Worm (Caenorhabditis elegans) whole organism, L1 larva: ENCODE results near the gene clec-136.
A peak's percentile ranks its signal among the peaks of the same experiment; 100 is the strongest.

Experiments
- C04F5.9 ChIP-seq: sonication (generic microtip); optimal IDR thresholded peaks from 2 replicates; lab custom pipeline; 2016; ENCODE audit warnings: missing genetic modification characterization, missing compliant biosample characterization
- ama-1 ChIP-seq: fragments of 150-350 bp; optimal IDR thresholded peaks from 2 replicates; lab custom pipeline; 2014
- ceh-90 ChIP-seq: sonication (generic microtip); optimal IDR thresholded peaks from 2 replicates; lab custom pipeline; 2016; ENCODE audit warnings: missing genetic modification characterization, missing compliant biosample characterization
- dsc-1 ChIP-seq: sonication (generic microtip); optimal IDR thresholded peaks from 2 replicates; lab custom pipeline; 2016; ENCODE audit warnings: mild to moderate bottlenecking, missing genetic modification characterization, missing compliant biosample characterization
- efl-1 ChIP-seq, 4 experiments: fragments of 150-350 bp; optimal IDR thresholded peaks in 3 of 4; peaks in 1 of 4; 1 replicate in 1 of 4; 2 replicates in 3 of 4; lab custom pipeline; 2014; ENCODE audit warnings: missing biosample characterization in 2 of 4, missing genetic modification characterization in 2 of 4, missing genetic modification reagents in 2 of 4
- ets-5 ChIP-seq: fragments of 200-800 bp; sonication (Bioruptor generic); IDR thresholded peaks from 2 replicates; pipeline ENCODE4 v1.3.6; 2022; ENCODE audit warnings: missing genetic modification characterization, missing compliant biosample characterization
- fkh-10 ChIP-seq: sonication (generic microtip); optimal IDR thresholded peaks from 2 replicates; lab custom pipeline; 2017; ENCODE audit warnings: missing biosample characterization, missing genetic modification reagents, missing genetic modification characterization
- fos-1 ChIP-seq: fragments of 150-350 bp; optimal IDR thresholded peaks from 2 replicates; lab custom pipeline; 2014; ENCODE audit warnings: missing biosample characterization, missing genetic modification characterization
- lin-13 ChIP-seq: fragments of 150-350 bp; optimal IDR thresholded peaks from 2 replicates; lab custom pipeline; 2014; ENCODE audit warnings: missing biosample characterization, missing genetic modification reagents, missing genetic modification characterization
- lin-14 ChIP-seq: fragments of 200-800 bp; sonication (Bioruptor generic); optimal IDR thresholded peaks from 2 replicates; lab custom pipeline; 2018; ENCODE audit warnings: mild to moderate bottlenecking, missing genetic modification characterization, moderate library complexity, missing compliant biosample characterization
- lin-35 ChIP-seq, 2 experiments: fragments of 150-350 bp; optimal IDR thresholded peaks; 2 replicates each; lab custom pipeline; 2014; ENCODE audit warnings: missing biosample characterization in 2 of 2, missing genetic modification characterization in 2 of 2, missing genetic modification reagents in 2 of 2
- mep-1 ChIP-seq: fragments of 150-350 bp; optimal IDR thresholded peaks from 2 replicates; lab custom pipeline; 2014; ENCODE audit warnings: missing biosample characterization, missing genetic modification characterization
- nhr-19 ChIP-seq: fragments of 200-800 bp; sonication (Bioruptor generic); conservative IDR thresholded peaks from 2 replicates; pipeline ENCODE4 v1.3.6; 2022; ENCODE audit warnings: missing genetic modification characterization, missing compliant biosample characterization
- nhr-20 ChIP-seq: sonication (generic microtip); optimal IDR thresholded peaks from 2 replicates; lab custom pipeline; 2016; ENCODE audit warnings: mild to moderate bottlenecking, missing genetic modification characterization, missing compliant biosample characterization
- nhr-237 ChIP-seq: fragments of 150-350 bp; optimal IDR thresholded peaks from 2 replicates; lab custom pipeline; 2014; ENCODE audit warnings: missing biosample characterization, missing genetic modification characterization
- nhr-76 ChIP-seq: sonication (generic microtip); optimal IDR thresholded peaks from 2 replicates; lab custom pipeline; 2017; ENCODE audit warnings: missing biosample characterization, missing genetic modification characterization
- nhr-85 ChIP-seq: sonication (generic microtip); peaks from one replicate; lab custom pipeline; 2016; ENCODE audit warnings: missing genetic modification characterization, inconsistent platforms, missing compliant biosample characterization
- pag-3 ChIP-seq: sonication (generic microtip); optimal IDR thresholded peaks from 2 replicates; lab custom pipeline; 2017; ENCODE audit warnings: missing genetic modification characterization, mild to moderate bottlenecking, missing compliant biosample characterization, antibody characterized with exemption, borderline replicate concordance; ENCODE audit not compliant: insufficient read depth
- pax-3 ChIP-seq: fragments of 200-800 bp; sonication (Bioruptor generic); optimal IDR thresholded peaks from 2 replicates; lab custom pipeline; 2018; ENCODE audit warnings: mild to moderate bottlenecking, missing genetic modification characterization, moderate library complexity, missing compliant biosample characterization
- pqm-1 ChIP-seq: sonication (generic microtip); optimal IDR thresholded peaks from 3 replicates; lab custom pipeline; 2017; ENCODE audit warnings: missing biosample characterization, missing genetic modification characterization
- skn-1 ChIP-seq: fragments of 150-350 bp; optimal IDR thresholded peaks from 2 replicates; lab custom pipeline; 2014; ENCODE audit warnings: missing biosample characterization, missing genetic modification characterization
- snu-23 ChIP-seq: sonication (generic microtip); optimal IDR thresholded peaks from 2 replicates; lab custom pipeline; 2016; ENCODE audit warnings: missing genetic modification characterization, missing compliant biosample characterization
- sptf-1 ChIP-seq: fragments of 150-350 bp; optimal IDR thresholded peaks from 2 replicates; lab custom pipeline; 2014; ENCODE audit warnings: missing biosample characterization, missing genetic modification characterization
- sup-37 ChIP-seq: fragments of 200-800 bp; sonication (Bioruptor generic); optimal IDR thresholded peaks from 2 replicates; lab custom pipeline; 2018; ENCODE audit warnings: mild to moderate bottlenecking, missing genetic modification characterization, missing compliant biosample characterization
- tlp-1 ChIP-seq: fragments of 150-350 bp; optimal IDR thresholded peaks from 2 replicates; lab custom pipeline; 2014; ENCODE audit warnings: missing biosample characterization, missing genetic modification characterization
- unc-30 ChIP-seq: sonication (generic microtip); optimal IDR thresholded peaks from 2 replicates; lab custom pipeline; 2017; ENCODE audit warnings: missing biosample characterization, missing genetic modification characterization
- xbp-1 ChIP-seq: sonication (generic microtip); optimal IDR thresholded peaks from 2 replicates; lab custom pipeline; 2016; ENCODE audit warnings: missing genetic modification characterization, missing compliant biosample characterization
- zag-1 ChIP-seq: fragments of 150-350 bp; optimal IDR thresholded peaks from 2 replicates; lab custom pipeline; 2014; ENCODE audit warnings: missing biosample characterization, missing genetic modification characterization
- zip-4 ChIP-seq: fragments of 200-800 bp; sonication (Bioruptor generic); optimal IDR thresholded peaks from 2 replicates; lab custom pipeline; 2018; ENCODE audit warnings: mild to moderate bottlenecking, missing genetic modification characterization, moderate library complexity, missing compliant biosample characterization
- ztf-11 ChIP-seq, 2 experiments: sonication (generic microtip); optimal IDR thresholded peaks; 2 replicates each; lab custom pipeline; 2016 to 2017; ENCODE audit warnings: missing genetic modification characterization in 2 of 2, missing biosample characterization in 1 of 2, missing compliant biosample characterization in 1 of 2

The clec-136 gene

DNA sequence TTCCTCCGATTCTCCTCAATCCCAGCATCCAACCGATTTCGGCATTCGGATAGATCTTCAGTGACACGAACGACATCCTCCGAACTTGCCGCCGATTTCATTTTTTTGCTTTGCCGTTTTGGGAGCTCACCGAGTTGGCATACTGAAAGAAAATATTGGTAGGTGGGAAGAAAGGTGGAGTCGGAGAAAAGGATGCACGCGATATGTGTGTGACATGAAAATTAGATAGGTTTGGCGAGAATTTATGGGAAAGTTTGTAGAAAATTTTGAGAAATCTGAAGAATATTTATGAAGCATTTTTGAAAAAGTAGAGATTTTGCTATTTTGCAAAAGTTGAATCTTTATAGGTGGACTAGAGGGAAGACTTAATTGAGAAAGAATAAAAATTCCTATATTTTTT lies 21.9 kb upstream of the clec-136 start, which contains the start of gene che-10:
TSS of gene che-10 (minus strand) at position 101 of the 400 bp plus-strand sequence.
- no peak for TF ChIP-seq pag-3 (tag; lab: Kevin White, UChicago)
- no peak for TF ChIP-seq efl-1 (optimal IDR thresholded peaks at IDR 0.05; lab: Kevin White, UChicago)
- peak in 1 of 2 experiments; percentile 66 for TF ChIP-seq efl-1 (GFP tag; optimal IDR thresholded peaks at IDR 0.05 in 1 of 2; lab: Kevin White, UChicago)
- TF ChIP-seq, all 84 proteins: peak for 1

DNA sequence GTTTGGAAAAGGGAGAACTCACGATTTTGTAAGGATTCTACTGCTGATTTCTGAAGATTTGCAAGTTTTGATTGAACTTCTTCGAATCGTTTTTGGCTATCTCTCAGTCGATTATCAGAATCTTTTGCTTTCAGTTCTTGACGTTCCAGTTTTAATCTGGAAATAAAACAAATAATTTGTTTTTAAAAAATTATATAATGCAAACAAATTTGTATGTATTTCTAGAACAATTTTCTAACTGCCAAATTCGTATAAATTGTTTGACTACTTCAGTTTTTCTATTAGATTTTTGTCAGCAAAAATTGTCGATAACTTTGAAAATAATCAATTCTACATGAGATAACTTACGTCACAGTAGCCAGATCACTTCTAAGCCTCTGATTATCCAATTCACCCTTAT lies 15.1 kb upstream of the clec-136 start:
- TF ChIP-seq nhr-20 (tag; lab: Kevin White, UChicago) (no peak), sup-37 (GFP tag; lab: Kevin White, UChicago) (no peak), unc-30 (no peak), ztf-11 (tag; optimal IDR thresholded peaks at IDR 0.05; lab: Kevin White, UChicago) (no peak)

DNA sequence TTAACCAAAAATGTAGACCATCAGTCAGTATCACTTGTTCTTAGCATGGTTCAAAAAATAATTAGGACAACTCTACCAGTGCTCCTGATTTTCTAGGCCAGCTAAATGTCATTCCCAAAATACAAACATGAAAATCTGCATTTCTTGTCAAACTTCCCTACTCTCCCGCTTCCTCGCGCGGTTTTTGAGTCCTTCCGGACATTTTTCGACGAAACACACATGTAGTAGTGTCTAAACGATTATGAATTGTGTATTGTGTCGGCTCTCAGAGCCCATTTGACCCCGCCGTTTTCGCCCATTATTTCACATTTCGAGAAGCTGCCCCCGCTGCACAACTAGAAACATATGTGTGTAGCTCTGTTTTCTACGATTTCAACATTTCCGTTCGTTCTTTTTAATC lies 10.3 kb upstream of the clec-136 start, which contains the start of gene F35D11.1:
TSS of gene F35D11.1 (plus strand) at position 301 of the 400 bp plus-strand sequence.
- peak; percentile 31 for TF ChIP-seq dsc-1
- no peak for TF ChIP-seq nhr-237 (tag; lab: Kevin White, UChicago)

- no peak for TF ChIP-seq lin-14 (GFP tag; lab: Kevin White, UChicago)
- peak; percentile 58 for TF ChIP-seq nhr-85 (tag; lab: Kevin White, UChicago)
- TF ChIP-seq tlp-1: no peak
Measured at ce11 chrII:4621650-4622049, 5.3 kb upstream of the clec-136 start, which contains the start of gene clec-139. TSS of gene clec-139 (minus strand) at chrII:4621750.

DNA sequence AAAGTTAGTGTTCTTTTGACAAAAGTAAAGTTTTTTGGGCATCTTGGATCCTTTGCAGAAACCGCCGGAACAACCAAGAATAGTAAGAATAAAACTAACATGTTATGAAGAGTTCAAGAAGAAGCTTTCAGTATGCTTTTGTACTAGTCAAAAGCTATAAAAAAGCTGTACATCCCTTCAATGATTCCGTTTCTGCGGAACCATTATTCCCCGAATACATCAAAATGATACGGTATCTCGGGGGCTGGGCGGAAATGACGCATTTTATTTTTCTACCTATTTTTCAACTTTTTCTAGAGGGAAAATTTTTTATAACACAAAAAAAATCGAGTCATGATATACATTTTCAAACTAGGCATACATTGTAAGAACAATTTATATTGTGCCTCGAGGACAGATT lies 3.4 kb upstream of the clec-136 start, which contains the start of gene clec-138:
TSS of gene clec-138 (minus strand) at position 101 of the 400 bp plus-strand sequence.
- no peak for TF ChIP-seq nhr-19 (GFP tag; lab: Robert Waterston, UW)
- TF ChIP-seq C04F5.9: no peak
- TF ChIP-seq ama-1 (lab: Kevin White, UChicago): no peak
- no peak for TF ChIP-seq mep-1 (tag; lab: Kevin White, UChicago)
- no peak for TF ChIP-seq ceh-90 (tag; lab: Kevin White, UChicago)
- no peak for TF ChIP-seq lin-13 (GFP tag; lab: Kevin White, UChicago)
- TF ChIP-seq efl-1 (optimal IDR thresholded peaks at IDR 0.05; lab: Kevin White, UChicago): no peak
- peak in 1 of 2 experiments; percentile 32 for TF ChIP-seq efl-1 (GFP tag; optimal IDR thresholded peaks at IDR 0.05 in 1 of 2; lab: Kevin White, UChicago)

DNA sequence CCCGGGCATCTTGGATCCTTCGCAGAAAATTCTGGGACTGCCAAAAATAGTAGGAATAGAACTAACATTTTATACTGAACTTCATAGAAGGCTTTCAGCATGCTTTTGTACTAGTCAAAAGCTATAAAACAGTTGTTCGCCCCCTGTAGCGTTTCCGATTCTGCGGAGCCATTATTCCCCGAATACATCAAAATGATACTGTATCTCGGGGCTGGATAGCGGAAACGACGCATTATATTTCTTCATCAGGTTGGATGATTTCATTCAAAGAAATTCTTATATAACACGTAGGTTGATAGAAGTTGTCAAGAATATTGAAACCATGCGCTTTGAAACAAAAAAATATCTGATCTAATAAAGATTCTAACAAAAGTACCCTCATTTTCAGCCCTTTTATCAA lies 1.6 kb upstream of the clec-136 start, which contains the start of gene clec-137:
TSS of gene clec-137 (minus strand) at position 101 of the 400 bp plus-strand sequence.
- TF ChIP-seq nhr-76 (tag; lab: Kevin White, UChicago): no peak
- no peak for TF ChIP-seq pax-3 (tag; lab: Kevin White, UChicago)
- no peak for TF ChIP-seq fos-1
- no peak for TF ChIP-seq nhr-19 (GFP tag; lab: Robert Waterston, UW)
- TF ChIP-seq zag-1 (tag; lab: Kevin White, UChicago): no peak
- TF ChIP-seq xbp-1: no peak
- no peak for TF ChIP-seq fkh-10
- TF ChIP-seq pqm-1 (tag; lab: Kevin White, UChicago): no peak
- no peak for TF ChIP-seq skn-1 (tag; lab: Kevin White, UChicago)
- no peak for TF ChIP-seq zip-4 (GFP tag; lab: Kevin White, UChicago)
- no peak for TF ChIP-seq lin-35 (GFP tag; optimal IDR thresholded peaks at IDR 0.05; lab: Kevin White, UChicago)

- no peak for TF ChIP-seq snu-23 (GFP tag; lab: Kevin White, UChicago)
- TF ChIP-seq sptf-1: no peak
- TF ChIP-seq ets-5: no peak
Measured at ce11 chrII:4612694-4613093, 3.6 kb downstream of the clec-136 start, which contains the start of gene pqn-35. TSS of gene pqn-35 (plus strand) at chrII:4612994.
